Worm (Caenorhabditis elegans) whole organism, L1 larva: ENCODE measurements around the gene K08D12.3.
A peak's percentile ranks its signal among the peaks of the same experiment; 100 is the strongest.

Experiments
- C04F5.9 ChIP-seq: sonication (generic microtip); optimal IDR thresholded peaks from 2 replicates; lab custom pipeline; 2016; ENCODE audit warnings: missing genetic modification characterization, missing compliant biosample characterization
- C16A3.4 ChIP-seq: fragments of 150-350 bp; optimal IDR thresholded peaks from 2 replicates; lab custom pipeline; 2014; ENCODE audit warnings: missing biosample characterization, missing genetic modification characterization
- F16B12.6 ChIP-seq: fragments of 150-350 bp; optimal IDR thresholded peaks from 2 replicates; lab custom pipeline; 2014; ENCODE audit warnings: missing biosample characterization, missing genetic modification characterization
- ama-1 ChIP-seq: fragments of 150-350 bp; optimal IDR thresholded peaks from 2 replicates; lab custom pipeline; 2014
- ceh-82 ChIP-seq, 3 experiments: fragments of 150-350 bp in 1 of 3; sonication (generic microtip) in 2 of 3; optimal IDR thresholded peaks; 2 replicates each; lab custom pipeline; 2014 to 2017; ENCODE audit warnings: missing biosample characterization in 3 of 3, missing genetic modification characterization in 3 of 3
- ceh-88 ChIP-seq: fragments of 200-800 bp; sonication (Bioruptor generic); IDR thresholded peaks from 2 replicates; pipeline ENCODE4 v1.3.6; 2022; ENCODE audit warnings: missing genetic modification characterization, missing compliant biosample characterization
- dpl-1 ChIP-seq, 3 experiments: fragments of 150-350 bp in 2 of 3; sonication (generic microtip) in 1 of 3; optimal IDR thresholded peaks; 2 replicates each; lab custom pipeline; 2014 to 2017; ENCODE audit warnings: missing biosample characterization in 3 of 3, missing genetic modification characterization in 3 of 3, missing genetic modification reagents in 3 of 3
- dsc-1 ChIP-seq: sonication (generic microtip); optimal IDR thresholded peaks from 2 replicates; lab custom pipeline; 2016; ENCODE audit warnings: mild to moderate bottlenecking, missing genetic modification characterization, missing compliant biosample characterization
- efl-1 ChIP-seq, 4 experiments: fragments of 150-350 bp; optimal IDR thresholded peaks in 3 of 4; peaks in 1 of 4; 1 replicate in 1 of 4; 2 replicates in 3 of 4; lab custom pipeline; 2014; ENCODE audit warnings: missing biosample characterization in 2 of 4, missing genetic modification characterization in 2 of 4, missing genetic modification reagents in 2 of 4
- efl-3 ChIP-seq: fragments of 200-800 bp; sonication (Bioruptor generic); optimal IDR thresholded peaks from 2 replicates; lab custom pipeline; 2018; ENCODE audit warnings: mild to moderate bottlenecking, missing genetic modification characterization, missing compliant biosample characterization
- egl-13 ChIP-seq: sonication (generic microtip); optimal IDR thresholded peaks from 2 replicates; lab custom pipeline; 2016; ENCODE audit warnings: missing genotype, missing genetic modification reagents, missing genetic modification characterization, missing compliant biosample characterization
- elt-3 ChIP-seq, 6 experiments: fragments of 150-350 bp in 1 of 6; sonication (generic microtip); optimal IDR thresholded peaks; 2 replicates each; lab custom pipeline; 2017 to 2018; ENCODE audit warnings: missing biosample characterization in 6 of 6, missing genetic modification characterization in 6 of 6, inconsistent platforms in 1 of 6
- ets-5 ChIP-seq: fragments of 200-800 bp; sonication (Bioruptor generic); IDR thresholded peaks from 2 replicates; pipeline ENCODE4 v1.3.6; 2022; ENCODE audit warnings: missing genetic modification characterization, missing compliant biosample characterization
- fkh-10 ChIP-seq: sonication (generic microtip); optimal IDR thresholded peaks from 2 replicates; lab custom pipeline; 2017; ENCODE audit warnings: missing biosample characterization, missing genetic modification reagents, missing genetic modification characterization
- fos-1 ChIP-seq: fragments of 150-350 bp; optimal IDR thresholded peaks from 2 replicates; lab custom pipeline; 2014; ENCODE audit warnings: missing biosample characterization, missing genetic modification characterization
- hlh-4 ChIP-seq: sonication (generic microtip); optimal IDR thresholded peaks from 2 replicates; lab custom pipeline; 2016; ENCODE audit warnings: mild to moderate bottlenecking, missing genetic modification characterization, missing compliant biosample characterization
- hpl-2 ChIP-seq: fragments of 150-350 bp; optimal IDR thresholded peaks from 2 replicates; lab custom pipeline; 2014; ENCODE audit warnings: missing biosample characterization, missing genetic modification reagents, missing genetic modification characterization
- irx-1 ChIP-seq: sonication (generic microtip); optimal IDR thresholded peaks from 2 replicates; lab custom pipeline; 2016; ENCODE audit warnings: missing genetic modification characterization, missing compliant biosample characterization
- isw-1 ChIP-seq: fragments of 200-800 bp; sonication (Bioruptor generic); IDR thresholded peaks from 2 replicates; pipeline ENCODE4 v1.3.6; 2022; ENCODE audit warnings: missing genetic modification characterization, missing compliant biosample characterization
- jun-1 ChIP-seq: fragments of 150-350 bp; optimal IDR thresholded peaks from 2 replicates; lab custom pipeline; 2014; ENCODE audit warnings: missing biosample characterization, missing genetic modification reagents, missing genetic modification characterization
- lin-13 ChIP-seq: fragments of 150-350 bp; optimal IDR thresholded peaks from 2 replicates; lab custom pipeline; 2014; ENCODE audit warnings: missing biosample characterization, missing genetic modification reagents, missing genetic modification characterization
- lin-15B ChIP-seq: fragments of 150-350 bp; sonication (generic microtip); optimal IDR thresholded peaks from 3 replicates; lab custom pipeline; 2014; ENCODE audit warnings: missing biosample characterization, missing genetic modification characterization
- lin-35 ChIP-seq, 2 experiments: fragments of 150-350 bp; optimal IDR thresholded peaks; 2 replicates each; lab custom pipeline; 2014; ENCODE audit warnings: missing biosample characterization in 2 of 2, missing genetic modification characterization in 2 of 2, missing genetic modification reagents in 2 of 2
- mdl-1 ChIP-seq, 2 experiments: fragments of 150-350 bp; optimal IDR thresholded peaks; 2 replicates each; lab custom pipeline; 2014 to 2017; ENCODE audit warnings: missing biosample characterization in 2 of 2, missing genetic modification characterization in 2 of 2, inconsistent platforms in 1 of 2
- mep-1 ChIP-seq: fragments of 150-350 bp; optimal IDR thresholded peaks from 2 replicates; lab custom pipeline; 2014; ENCODE audit warnings: missing biosample characterization, missing genetic modification characterization
- nhr-12 ChIP-seq: sonication (generic microtip); optimal IDR thresholded peaks from 2 replicates; lab custom pipeline; 2017; ENCODE audit warnings: missing biosample characterization, missing genetic modification characterization
- nhr-28 ChIP-seq: fragments of 150-350 bp; optimal IDR thresholded peaks from 2 replicates; lab custom pipeline; 2014; ENCODE audit warnings: missing biosample characterization, missing genetic modification characterization
- nhr-47 ChIP-seq: sonication (generic microtip); optimal IDR thresholded peaks from 2 replicates; lab custom pipeline; 2016; ENCODE audit warnings: mild to moderate bottlenecking, missing genetic modification characterization, moderate library complexity, missing compliant biosample characterization
- nhr-71 ChIP-seq: sonication (generic microtip); optimal IDR thresholded peaks from 2 replicates; lab custom pipeline; 2016; ENCODE audit warnings: mild to moderate bottlenecking, missing genetic modification characterization, moderate library complexity, missing compliant biosample characterization
- nhr-77 ChIP-seq: fragments of 150-350 bp; optimal IDR thresholded peaks from 2 replicates; lab custom pipeline; 2014; ENCODE audit warnings: missing biosample characterization, missing genetic modification characterization
- nhr-84 ChIP-seq: sonication (generic microtip); optimal IDR thresholded peaks from 2 replicates; lab custom pipeline; 2017; ENCODE audit warnings: missing biosample characterization, missing genetic modification characterization
- nhr-85 ChIP-seq: sonication (generic microtip); peaks from one replicate; lab custom pipeline; 2016; ENCODE audit warnings: missing genetic modification characterization, inconsistent platforms, missing compliant biosample characterization
- nhr-90 ChIP-seq: sonication (generic microtip); optimal IDR thresholded peaks from 2 replicates; lab custom pipeline; 2016; ENCODE audit warnings: mild to moderate bottlenecking, missing genetic modification characterization, missing compliant biosample characterization; ENCODE audit not compliant: poor library complexity
- pax-3 ChIP-seq: fragments of 200-800 bp; sonication (Bioruptor generic); optimal IDR thresholded peaks from 2 replicates; lab custom pipeline; 2018; ENCODE audit warnings: mild to moderate bottlenecking, missing genetic modification characterization, moderate library complexity, missing compliant biosample characterization
- pqm-1 ChIP-seq: sonication (generic microtip); optimal IDR thresholded peaks from 3 replicates; lab custom pipeline; 2017; ENCODE audit warnings: missing biosample characterization, missing genetic modification characterization
- sup-37 ChIP-seq: fragments of 200-800 bp; sonication (Bioruptor generic); optimal IDR thresholded peaks from 2 replicates; lab custom pipeline; 2018; ENCODE audit warnings: mild to moderate bottlenecking, missing genetic modification characterization, missing compliant biosample characterization
- swsn-7 ChIP-seq: sonication (generic microtip); optimal IDR thresholded peaks from 2 replicates; lab custom pipeline; 2016; ENCODE audit warnings: missing genetic modification characterization, missing compliant biosample characterization
- tbx-2 ChIP-seq: sonication (generic microtip); optimal IDR thresholded peaks from 2 replicates; lab custom pipeline; 2016; ENCODE audit warnings: missing genetic modification characterization, missing compliant biosample characterization
- unc-86 ChIP-seq: sonication (generic microtip); optimal IDR thresholded peaks from 2 replicates; lab custom pipeline; 2016; ENCODE audit warnings: missing genetic modification characterization, missing compliant biosample characterization
- unc-98 ChIP-seq: fragments of 200-800 bp; sonication (Bioruptor generic); IDR thresholded peaks from 2 replicates; pipeline ENCODE4 v1.3.6; 2022; ENCODE audit warnings: missing genetic modification characterization, missing compliant biosample characterization
- vab-15 ChIP-seq: sonication (generic microtip); optimal IDR thresholded peaks from 2 replicates; lab custom pipeline; 2017; ENCODE audit warnings: missing genotype, mild to moderate bottlenecking, missing genetic modification characterization, missing compliant biosample characterization
- xbp-1 ChIP-seq: sonication (generic microtip); optimal IDR thresholded peaks from 2 replicates; lab custom pipeline; 2016; ENCODE audit warnings: missing genetic modification characterization, missing compliant biosample characterization
- zag-1 ChIP-seq: fragments of 150-350 bp; optimal IDR thresholded peaks from 2 replicates; lab custom pipeline; 2014; ENCODE audit warnings: missing biosample characterization, missing genetic modification characterization
- ztf-11 ChIP-seq, 2 experiments: sonication (generic microtip); optimal IDR thresholded peaks; 2 replicates each; lab custom pipeline; 2016 to 2017; ENCODE audit warnings: missing genetic modification characterization in 2 of 2, missing biosample characterization in 1 of 2, missing compliant biosample characterization in 1 of 2
- ztf-4 ChIP-seq: fragments of 150-350 bp; optimal IDR thresholded peaks from 2 replicates; lab custom pipeline; 2014; ENCODE audit warnings: missing biosample characterization, missing genetic modification characterization

Gene K08D12.3

ce11 chrIV:1724283-1724682 lies 14.2 kb downstream of the K08D12.3 start, which contains the start of gene epic-3:
TSS of gene epic-3 (minus strand) at chrIV:1724383.
- TF ChIP-seq efl-1 (optimal IDR thresholded peaks at IDR 0.05; lab: Kevin White, UChicago) (no peak), efl-1 (GFP tag; optimal IDR thresholded peaks at IDR 0.05 in 1 of 2; lab: Kevin White, UChicago) (peak in 1 of 2 experiments; percentile 85), nhr-71 (tag; lab: Kevin White, UChicago) (no peak), dsc-1 (no peak)

- no peak for TF ChIP-seq zag-1 (tag; lab: Kevin White, UChicago)
- no peak for TF ChIP-seq nhr-90 (tag; lab: Kevin White, UChicago)
- TF ChIP-seq mep-1 = no peak
- no peak for TF ChIP-seq unc-98
- TF ChIP-seq ceh-82 (tag; optimal IDR thresholded peaks at IDR 0.05; lab: Kevin White, UChicago) = no peak
- no peak for TF ChIP-seq sup-37
- TF ChIP-seq nhr-28 (tag; lab: Kevin White, UChicago) = no peak
- no peak for TF ChIP-seq pqm-1 (tag; lab: Kevin White, UChicago)
Measured at ce11 chrIV:1725888-1726287, 15.8 kb downstream of the K08D12.3 start, which contains the start of gene K08D12.8. TSS of gene K08D12.8 (plus strand) at chrIV:1726188.

ce11 chrIV:1727538-1728072 lies 17.5 kb downstream of the K08D12.3 start:
- TF ChIP-seq egl-13 (tag; lab: Kevin White, UChicago) (no peak), nhr-85 (tag; lab: Kevin White, UChicago) (peak; percentile 47)

- TF ChIP-seq tbx-2 (tag; lab: Kevin White, UChicago) (peak; percentile 39), lin-13 (GFP tag; lab: Kevin White, UChicago) (peak; percentile 64), fkh-10 (GFP tag; lab: Kevin White, UChicago) (no peak), xbp-1 (tag; lab: Kevin White, UChicago) (peak; percentile 27), F16B12.6 (tag; lab: Kevin White, UChicago) (peak; percentile 46), nhr-90 (tag; lab: Kevin White, UChicago) (peak; percentile 66), efl-3 (GFP tag; lab: Kevin White, UChicago) (no peak), jun-1 (tag; lab: Kevin White, UChicago) (peak; percentile 38), swsn-7 (tag; lab: Kevin White, UChicago) (peak; percentile 44), mdl-1 (tag; optimal IDR thresholded peaks at IDR 0.05; lab: Kevin White, UChicago) (peak in 1 of 2 experiments; percentile 49), elt-3 (tag; optimal IDR thresholded peaks at IDR 0.05; lab: Kevin White, UChicago) (peak in 1 of 6 experiments; percentile 3), nhr-12 (tag; lab: Kevin White, UChicago) (no peak), hlh-4 (tag; lab: Kevin White, UChicago) (no peak), irx-1 (tag; lab: Kevin White, UChicago) (peak; percentile 53), isw-1 (GFP tag; lab: Robert Waterston, UW) (peak; percentile 13; the same call in 1 of the 2 replicates), C04F5.9 (no peak), nhr-47 (tag; lab: Kevin White, UChicago) (peak; percentile 74), nhr-77 (peak; percentile 8), nhr-84 (tag; lab: Kevin White, UChicago) (no peak), nhr-85 (tag; lab: Kevin White, UChicago) (no peak), dsc-1 (peak; percentile 12), ceh-88 (GFP tag; lab: Robert Waterston, UW) (no peak), ztf-4 (tag; lab: Kevin White, UChicago) (no peak), hpl-2 (GFP tag; lab: Kevin White, UChicago) (no peak), C16A3.4 (tag; lab: Kevin White, UChicago) (peak; percentile 5), ets-5 (no peak), fos-1 (tag; lab: Kevin White, UChicago) (peak; percentile 42), ztf-11 (tag; optimal IDR thresholded peaks at IDR 0.05; lab: Kevin White, UChicago) (peak in 1 of 2 experiments; percentile 32), unc-86 (tag; lab: Kevin White, UChicago) (peak; percentile 32), dpl-1 (GFP tag; optimal IDR thresholded peaks at IDR 0.05; lab: Kevin White, UChicago) (peak; percentile 82 to 86 (median 85)), ama-1 (lab: Kevin White, UChicago) (no peak), mep-1 (peak; percentile 3), pqm-1 (tag; lab: Kevin White, UChicago) (no peak), vab-15 (peak; percentile 36), pax-3 (tag; lab: Kevin White, UChicago) (peak; percentile 13), lin-35 (GFP tag; optimal IDR thresholded peaks at IDR 0.05; lab: Kevin White, UChicago) (peak; percentile 89 to 92), lin-15B (tag; lab: Kevin White, UChicago) (peak; percentile 58), efl-1 (optimal IDR thresholded peaks at IDR 0.05; lab: Kevin White, UChicago) (peak; percentile 87 to 89), efl-1 (GFP tag; optimal IDR thresholded peaks at IDR 0.05 in 1 of 2; lab: Kevin White, UChicago) (peak; percentile 91 to 99)
Measured at ce11 chrIV:1738324-1738730, 28.3 kb downstream of the K08D12.3 start.
